Fruit fly (Drosophila melanogaster) whole organism, embryonic: ENCODE results near the gene Usp1.

Experiments
- Abd-B ChIP-seq: fragments of 200-800 bp; sonication (Bioruptor generic); optimal IDR thresholded peaks from 2 replicates; lab custom pipeline; 2018; ENCODE audit warnings: missing biosample characterization, mild to moderate bottlenecking, missing genetic modification characterization, moderate library complexity
- Atf-2 ChIP-seq: fragments of 200-800 bp; sonication (Bioruptor generic); optimal IDR thresholded peaks from 2 replicates; lab custom pipeline; 2016; ENCODE audit warnings: missing biosample characterization, missing genetic modification characterization
- Atf3 ChIP-seq: fragments of 200-800 bp; sonication (Bioruptor generic); optimal IDR thresholded peaks from 3 replicates; lab custom pipeline; 2016; ENCODE audit warnings: missing biosample characterization, missing genetic modification characterization
- Atf6 ChIP-seq: fragments of 200-800 bp; sonication (Bioruptor generic); IDR thresholded peaks from 2 replicates; pipeline ENCODE4 v1.3.6; 2022; ENCODE audit warnings: missing biosample characterization, missing genetic modification characterization
- CG10654 ChIP-seq: fragments of 200-800 bp; sonication (Bioruptor generic); optimal IDR thresholded peaks from 2 replicates; lab custom pipeline; 2016; ENCODE audit warnings: missing biosample characterization, missing genetic modification characterization
- CG10979 ChIP-seq: fragments of 200-800 bp; sonication (Bioruptor generic); optimal IDR thresholded peaks from 2 replicates; lab custom pipeline; 2018; ENCODE audit warnings: missing biosample characterization, mild to moderate bottlenecking, missing genetic modification characterization, moderate library complexity
- CG11723 ChIP-seq: fragments of 200-800 bp; sonication (Bioruptor generic); optimal IDR thresholded peaks from 2 replicates; lab custom pipeline; 2017; ENCODE audit warnings: missing biosample characterization, mild to moderate bottlenecking, missing genetic modification characterization
- CG15269 ChIP-seq: fragments of 200-800 bp; sonication (Bioruptor generic); optimal IDR thresholded peaks from 2 replicates; lab custom pipeline; 2018; ENCODE audit warnings: missing biosample characterization, mild to moderate bottlenecking, missing genetic modification characterization, moderate library complexity
- CG15601 ChIP-seq: fragments of 200-800 bp; sonication (Bioruptor generic); optimal IDR thresholded peaks from 3 replicates; lab custom pipeline; 2019; ENCODE audit warnings: missing biosample characterization, mild to moderate bottlenecking, missing genetic modification characterization, moderate library complexity
- CG18262 ChIP-seq: fragments of 200-800 bp; optimal IDR thresholded peaks from 3 replicates; lab custom pipeline; 2019; ENCODE audit warnings: missing biosample characterization, mild to moderate bottlenecking, missing genetic modification characterization, moderate library complexity
- CG2712 ChIP-seq: fragments of 200-800 bp; optimal IDR thresholded peaks from 3 replicates; lab custom pipeline; 2019; ENCODE audit warnings: missing biosample characterization, mild to moderate bottlenecking, missing genetic modification characterization, moderate library complexity
- CG30403 ChIP-seq: fragments of 200-800 bp; sonication (Bioruptor generic); optimal IDR thresholded peaks from 3 replicates; lab custom pipeline; 2016; ENCODE audit warnings: missing biosample characterization, missing genetic modification characterization
- CG30431 ChIP-seq: fragments of 200-800 bp; sonication (Bioruptor generic); optimal IDR thresholded peaks from 2 replicates; lab custom pipeline; 2017; ENCODE audit warnings: missing biosample characterization, missing genetic modification characterization
- CG31441 ChIP-seq: fragments of 200-800 bp; sonication (Bioruptor generic); IDR thresholded peaks from 2 replicates; pipeline ENCODE4 v1.3.6; 2022; ENCODE audit warnings: missing biosample characterization, missing genetic modification characterization
- CG34224 ChIP-seq: fragments of 200-800 bp; sonication (Bioruptor generic); IDR thresholded peaks from 3 replicates; pipeline ENCODE4 v1.3.6; 2022; ENCODE audit warnings: missing biosample characterization, missing genetic modification characterization; ENCODE audit not compliant: partially characterized antibody
- CG4360 ChIP-seq: fragments of 200-800 bp; sonication (Bioruptor generic); IDR thresholded peaks from 2 replicates; pipeline ENCODE4 v1.3.6; 2022; ENCODE audit warnings: missing biosample characterization, missing genetic modification characterization
- CG4617 ChIP-seq: fragments of 200-800 bp; sonication (Bioruptor generic); optimal IDR thresholded peaks from 3 replicates; lab custom pipeline; 2016; ENCODE audit warnings: missing biosample characterization, missing genetic modification characterization, borderline replicate concordance
- CG4707 ChIP-seq: fragments of 200-800 bp; sonication (Bioruptor generic); optimal IDR thresholded peaks from 2 replicates; lab custom pipeline; 2018; ENCODE audit warnings: missing biosample characterization, mild to moderate bottlenecking, missing genetic modification characterization, moderate library complexity
- CG6254 ChIP-seq: fragments of 200-800 bp; sonication (Bioruptor generic); optimal IDR thresholded peaks from 3 replicates; lab custom pipeline; 2017; ENCODE audit warnings: mild to moderate bottlenecking, missing biosample characterization, missing genetic modification reagents, missing genetic modification characterization
- CG6272 ChIP-seq: fragments of 200-800 bp; sonication (Bioruptor generic); IDR thresholded peaks from 2 replicates; pipeline ENCODE4 v1.3.6; 2022; ENCODE audit warnings: missing biosample characterization, missing genetic modification characterization
- CG6654 ChIP-seq: fragments of 200-800 bp; sonication (Bioruptor generic); optimal IDR thresholded peaks from 2 replicates; lab custom pipeline; 2017; ENCODE audit warnings: missing biosample characterization, mild to moderate bottlenecking, missing genetic modification characterization
- CG6689 ChIP-seq: fragments of 200-800 bp; sonication (Bioruptor generic); IDR thresholded peaks from 2 replicates; pipeline ENCODE4 v1.3.6; 2022; ENCODE audit warnings: missing biosample characterization, missing genetic modification characterization
- CG7372 ChIP-seq: fragments of 200-800 bp; sonication (Bioruptor generic); IDR thresholded peaks from 2 replicates; pipeline ENCODE4 v1.3.6; 2022; ENCODE audit warnings: missing biosample characterization, missing genetic modification characterization
- CG7839 ChIP-seq: fragments of 200-800 bp; sonication (Bioruptor generic); optimal IDR thresholded peaks from 3 replicates; lab custom pipeline; 2018; ENCODE audit warnings: missing biosample characterization, mild to moderate bottlenecking, missing genetic modification characterization, moderate library complexity
- CG7928 ChIP-seq: fragments of 200-800 bp; sonication (Bioruptor generic); optimal IDR thresholded peaks from 2 replicates; lab custom pipeline; 2017; ENCODE audit warnings: missing biosample characterization, mild to moderate bottlenecking, missing genetic modification characterization
- CG9437 ChIP-seq: fragments of 200-800 bp; sonication (Bioruptor generic); optimal IDR thresholded peaks from 2 replicates; lab custom pipeline; 2018; ENCODE audit warnings: missing biosample characterization, mild to moderate bottlenecking, missing genetic modification characterization
- CG9932 ChIP-seq: fragments of 200-800 bp; sonication (Bioruptor generic); IDR thresholded peaks from 2 replicates; pipeline ENCODE4 v1.3.6; 2022; ENCODE audit warnings: missing biosample characterization, missing genetic modification characterization
- Camta ChIP-seq: fragments of 200-800 bp; sonication (Bioruptor generic); optimal IDR thresholded peaks from 2 replicates; lab custom pipeline; 2016; ENCODE audit warnings: missing biosample characterization, missing genetic modification characterization
- CoRest ChIP-seq: fragments of 200-800 bp; sonication (Bioruptor generic); optimal IDR thresholded peaks from 3 replicates; lab custom pipeline; 2018; ENCODE audit warnings: missing biosample characterization, mild to moderate bottlenecking, missing genetic modification characterization, moderate library complexity
- Ets65A ChIP-seq: fragments of 200-800 bp; sonication (Bioruptor generic); peaks from one replicate; lab custom pipeline; 2016; ENCODE audit warnings: missing biosample characterization, missing genetic modification characterization
- Hand ChIP-seq: fragments of 200-800 bp; sonication (Bioruptor generic); optimal IDR thresholded peaks from 2 replicates; lab custom pipeline; 2017; ENCODE audit warnings: mild to moderate bottlenecking, missing biosample characterization, missing genetic modification reagents, missing genetic modification characterization
- NC2β ChIP-seq: fragments of 200-800 bp; sonication (Bioruptor generic); optimal IDR thresholded peaks from 2 replicates; lab custom pipeline; 2016; ENCODE audit warnings: missing biosample characterization, missing genetic modification characterization
- Oaz ChIP-seq: fragments of 200-800 bp; sonication (Bioruptor generic); IDR thresholded peaks from 2 replicates; pipeline ENCODE4 v1.3.6; 2022; ENCODE audit warnings: missing biosample characterization, missing genetic modification characterization
- Oli ChIP-seq: fragments of 200-800 bp; sonication (Bioruptor generic); optimal IDR thresholded peaks from 2 replicates; lab custom pipeline; 2018; ENCODE audit warnings: missing biosample characterization, mild to moderate bottlenecking, missing genetic modification characterization, moderate library complexity
- Optix ChIP-seq: fragments of 200-800 bp; sonication (Bioruptor generic); IDR thresholded peaks from 3 replicates; pipeline ENCODE4 v1.3.6; 2022; ENCODE audit warnings: missing biosample characterization, missing genetic modification characterization
- PHDP ChIP-seq: fragments of 200-800 bp; sonication (Bioruptor generic); optimal IDR thresholded peaks from 3 replicates; lab custom pipeline; 2018; ENCODE audit warnings: missing biosample characterization, mild to moderate bottlenecking, missing genetic modification characterization, moderate library complexity
- Stat92E ChIP-seq, 3 experiments: fragments of >200 bp in 2 of 3; fragments of 200-800 bp in 1 of 3; sonication (Bioruptor generic) in 1 of 3; optimal IDR thresholded peaks; 2 replicates each; lab custom pipeline; 2017 to 2019; ENCODE audit warnings: missing biosample characterization in 3 of 3, missing genetic modification characterization in 3 of 3, mild to moderate bottlenecking in 1 of 3, moderate library complexity in 1 of 3
- Usf ChIP-seq: fragments of 200-800 bp; sonication (Bioruptor generic); optimal IDR thresholded peaks from 2 replicates; lab custom pipeline; 2017; ENCODE audit warnings: missing genotype, missing biosample characterization, missing genetic modification characterization
- br ChIP-seq: fragments of >200 bp; optimal IDR thresholded peaks from 2 replicates; lab custom pipeline; 2017
- cad ChIP-seq: fragments of >200 bp; optimal IDR thresholded peaks from 2 replicates; lab custom pipeline; 2017; ENCODE audit warnings: missing biosample characterization, missing genetic modification characterization
- caup ChIP-seq: fragments of 200-800 bp; sonication (Bioruptor generic); optimal IDR thresholded peaks from 3 replicates; lab custom pipeline; 2017; ENCODE audit warnings: missing biosample characterization, mild to moderate bottlenecking, missing genetic modification characterization, moderate library complexity; ENCODE audit not compliant: severe bottlenecking
- chm ChIP-seq: fragments of 200-800 bp; sonication (Bioruptor generic); IDR thresholded peaks from 2 replicates; pipeline ENCODE4 v1.3.6; 2022; ENCODE audit warnings: missing biosample characterization, missing genetic modification characterization
- ci ChIP-seq: fragments of 200-800 bp; sonication (Bioruptor generic); IDR thresholded peaks from 3 replicates; pipeline ENCODE4 v1.3.6; 2022; ENCODE audit warnings: missing biosample characterization, missing genetic modification characterization
- dan ChIP-seq: fragments of 200-800 bp; sonication (Bioruptor generic); IDR thresholded peaks from 2 replicates; pipeline ENCODE4 v1.3.6; 2022; ENCODE audit warnings: missing biosample characterization, missing genetic modification characterization
- dmrt99B ChIP-seq: fragments of 200-800 bp; sonication (Bioruptor generic); optimal IDR thresholded peaks from 2 replicates; lab custom pipeline; 2018; ENCODE audit warnings: missing biosample characterization, mild to moderate bottlenecking, missing genetic modification characterization, moderate library complexity
- gem ChIP-seq: fragments of 200-800 bp; sonication (Bioruptor generic); optimal IDR thresholded peaks from 2 replicates; lab custom pipeline; 2019; ENCODE audit warnings: missing biosample characterization, mild to moderate bottlenecking, missing genetic modification characterization, moderate library complexity
- gfzf ChIP-seq: fragments of 200-800 bp; sonication (Bioruptor generic); optimal IDR thresholded peaks from 2 replicates; lab custom pipeline; 2016; ENCODE audit warnings: missing biosample characterization, mild to moderate bottlenecking, missing genetic modification characterization, moderate library complexity
- jing ChIP-seq: fragments of 200-800 bp; sonication (Bioruptor generic); optimal IDR thresholded peaks from 2 replicates; lab custom pipeline; 2018; ENCODE audit warnings: missing biosample characterization, mild to moderate bottlenecking, missing genetic modification characterization
- pho ChIP-seq: fragments of 200-800 bp; sonication (Bioruptor generic); optimal IDR thresholded peaks from 2 replicates; lab custom pipeline; 2016; ENCODE audit warnings: missing biosample characterization, missing genetic modification characterization
- phol ChIP-seq: fragments of 200-800 bp; sonication (Bioruptor generic); optimal IDR thresholded peaks from 3 replicates; lab custom pipeline; 2018; ENCODE audit warnings: missing biosample characterization, mild to moderate bottlenecking, missing genetic modification characterization, moderate library complexity
- unpg ChIP-seq: fragments of 200-800 bp; sonication (Bioruptor generic); optimal IDR thresholded peaks from 3 replicates; lab custom pipeline; 2018; ENCODE audit warnings: missing biosample characterization, mild to moderate bottlenecking, missing genetic modification characterization, moderate library complexity

The Usp1 gene

dm6 chr3R:29196967-29197611, 31.9 kb upstream of the Usp1 start, which contains the start of gene CG14515 (continued):
- TF ChIP-seq CG10979 (tag; lab: Kevin White, UChicago) (peak; percentile 3), CG30431 (no peak), CG15601 (tag; lab: Kevin White, UChicago) (no peak), phol (tag; lab: Kevin White, UChicago) (peak; percentile 27), CG34224 (GFP tag; lab: Robert Waterston, UW) (no peak), CG18262 (tag; lab: Kevin White, UChicago) (peak; percentile 47), CoRest (tag; lab: Kevin White, UChicago) (peak; percentile 11), Hand (GFP tag; lab: Kevin White, UChicago) (no peak), Optix (GFP tag; lab: Robert Waterston, UW) (no peak), Atf-2 (no peak), pho (no peak), Oaz (GFP tag; lab: Robert Waterston, UW) (no peak), Atf6 (GFP tag; lab: Robert Waterston, UW) (no peak), CG4707 (GFP tag; lab: Kevin White, UChicago) (no peak), gem (tag; lab: Kevin White, UChicago) (peak; percentile 38), Oli (tag; lab: Kevin White, UChicago) (peak; percentile 13), Stat92E (GFP tag; optimal IDR thresholded peaks at IDR 0.05; lab: Kevin White, UChicago) (no peak), Usf (GFP tag; lab: Kevin White, UChicago) (no peak), CG7928 (no peak), CG4617 (GFP tag; lab: Kevin White, UChicago) (no peak), dmrt99B (tag; lab: Kevin White, UChicago) (peak; percentile 49), Abd-B (GFP tag; lab: Kevin White, UChicago) (peak; percentile 7), CG10654 (no peak), ci (GFP tag; lab: Robert Waterston, UW) (no peak), br (no peak), Atf3 (GFP tag; lab: Kevin White, UChicago) (no peak), jing (GFP tag; lab: Kevin White, UChicago) (no peak), CG11723 (GFP tag; lab: Kevin White, UChicago) (no peak), CG2712 (peak; percentile 17), caup (no peak), CG31441 (GFP tag; lab: Robert Waterston, UW) (peak; percentile 39; the same call in 1 of the 2 replicates), NC2β (GFP tag; lab: Kevin White, UChicago) (no peak), CG30403 (GFP tag; lab: Kevin White, UChicago) (no peak), CG7372 (no peak), gfzf (GFP tag; lab: Kevin White, UChicago) (no peak), CG9437 (peak; percentile 7), Camta (GFP tag; lab: Kevin White, UChicago) (no peak), CG15269 (tag; lab: Kevin White, UChicago) (no peak), chm (GFP tag; lab: Robert Waterston, UW) (no peak), CG4360 (no peak), CG9932 (GFP tag; lab: Robert Waterston, UW) (no peak), CG7839 (peak; percentile 18), PHDP (tag; lab: Kevin White, UChicago) (no peak), CG6272 (GFP tag; lab: Robert Waterston, UW) (no peak), cad (GFP tag; lab: Kevin White, UChicago) (no peak), dan (GFP tag; lab: Robert Waterston, UW) (no peak), CG6254 (GFP tag; lab: Kevin White, UChicago) (no peak), unpg (GFP tag; lab: Kevin White, UChicago) (no peak), CG6654 (GFP tag; lab: Kevin White, UChicago) (no peak), CG6689 (GFP tag; lab: Robert Waterston, UW) (no peak), Ets65A (peak; percentile 53)
